Worm (Caenorhabditis elegans): ENCODE data around the gene srh-297.

ce11 chrII:3198998-3199397, 31.3 kb downstream of the srh-297 start, which contains the start of gene sri-51:
- no peak for TF ChIP-seq ama-1 (optimal IDR thresholded peaks at IDR 0.05)
- TF ChIP-seq jun-1 (tag; optimal IDR thresholded peaks at IDR 0.05): no peak
- TF ChIP-seq nhr-25 (tag; optimal IDR thresholded peaks at IDR 0.05): no peak
- TF ChIP-seq lin-39 (tag; optimal IDR thresholded peaks at IDR 0.05): no peak

Data from whole organism, L3 larva.